Fruit fly (Drosophila melanogaster) whole organism, embryonic: ENCODE results near the gene ND-23.
A peak's percentile ranks its signal among the peaks of the same experiment; 100 is the strongest.

ENCODE experiments used
- Bdp1 ChIP-seq: fragments of 200-800 bp; sonication (Bioruptor generic); optimal IDR thresholded peaks from 3 replicates; lab custom pipeline; 2016; ENCODE audit warnings: missing biosample characterization, missing genetic modification characterization
- Bgb ChIP-seq: fragments of 200-800 bp; sonication (Bioruptor generic); IDR thresholded peaks from 2 replicates; pipeline ENCODE4 v1.3.6; 2022; ENCODE audit warnings: missing biosample characterization, missing genetic modification characterization; ENCODE audit not compliant: partially characterized antibody
- Blimp-1 ChIP-seq: fragments of 200-800 bp; sonication (Bioruptor generic); optimal IDR thresholded peaks from 3 replicates; lab custom pipeline; 2018; ENCODE audit warnings: missing biosample characterization, missing genetic modification characterization, mild to moderate bottlenecking, moderate library complexity, missing genetic modification reagents
- HLH54F ChIP-seq: fragments of 200-800 bp; sonication (Bioruptor generic); optimal IDR thresholded peaks from 3 replicates; lab custom pipeline; 2016; ENCODE audit warnings: missing biosample characterization, missing genetic modification characterization
- aop ChIP-seq: fragments of 200-800 bp; sonication (Bioruptor generic); IDR thresholded peaks from 2 replicates; pipeline ENCODE4 v1.3.6; 2022; ENCODE audit warnings: missing biosample characterization, missing genetic modification characterization
- ash1 ChIP-seq: fragments of 200-800 bp; sonication (Bioruptor generic); optimal IDR thresholded peaks from 2 replicates; lab custom pipeline; 2018; ENCODE audit warnings: missing biosample characterization, mild to moderate bottlenecking, missing genetic modification characterization
- crc ChIP-seq: fragments of 200-800 bp; sonication (Bioruptor generic); optimal IDR thresholded peaks from 2 replicates; lab custom pipeline; 2016; ENCODE audit warnings: missing biosample characterization, missing genetic modification characterization
- dan ChIP-seq: fragments of 200-800 bp; sonication (Bioruptor generic); IDR thresholded peaks from 2 replicates; pipeline ENCODE4 v1.3.6; 2022; ENCODE audit warnings: missing biosample characterization, missing genetic modification characterization
- fru ChIP-seq: fragments of >200 bp; optimal IDR thresholded peaks from 2 replicates; lab custom pipeline; 2017
- pnt ChIP-seq: fragments of 200-800 bp; sonication (Bioruptor generic); optimal IDR thresholded peaks from 3 replicates; lab custom pipeline; 2016; ENCODE audit warnings: missing biosample characterization, missing genetic modification characterization
- run ChIP-seq: fragments of 200-800 bp; sonication (Bioruptor generic); optimal IDR thresholded peaks from 3 replicates; lab custom pipeline; 2018; ENCODE audit warnings: missing biosample characterization, mild to moderate bottlenecking, missing genetic modification characterization
- trem ChIP-seq: fragments of 200-800 bp; optimal IDR thresholded peaks from 3 replicates; lab custom pipeline; 2019; ENCODE audit warnings: missing biosample characterization, mild to moderate bottlenecking, missing genetic modification characterization, moderate library complexity
- z ChIP-seq: fragments of 200-800 bp; sonication (Bioruptor generic); IDR thresholded peaks from 3 replicates; pipeline ENCODE4 v1.3.6; 2022; ENCODE audit warnings: missing biosample characterization, missing genetic modification characterization

ND-23 gene

DNA sequence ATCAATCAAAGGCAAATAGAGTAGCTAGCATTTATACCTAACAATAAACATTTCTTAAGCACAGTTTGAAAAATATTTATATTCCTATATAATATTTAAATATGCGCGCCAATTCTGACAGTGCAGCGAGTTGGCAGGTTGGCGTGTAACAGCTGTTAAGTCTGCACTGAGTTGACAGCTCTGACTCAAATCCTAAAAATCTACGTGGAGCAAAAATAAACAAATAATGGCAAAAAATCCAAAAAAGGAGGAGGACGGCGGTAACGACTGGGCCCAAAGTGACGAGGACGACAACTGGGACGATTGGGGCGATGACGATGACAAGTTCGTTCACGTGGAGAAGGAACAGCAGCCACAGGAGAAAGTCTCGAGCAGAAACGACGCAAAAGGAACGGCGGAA is 50.4 kb downstream of the ND-23 start, which contains the start of gene CG9590 (continued):
- no peak for TF ChIP-seq pnt (GFP tag; lab: Kevin White, UChicago)
- TF ChIP-seq ash1 (GFP tag; lab: Kevin White, UChicago): no peak
- TF ChIP-seq HLH54F (GFP tag; lab: Kevin White, UChicago): no peak
- TF ChIP-seq aop (GFP tag; lab: Robert Waterston, UW): no peak
- TF ChIP-seq fru (lab: Kevin White, UChicago): no peak
- TF ChIP-seq z (GFP tag; lab: Robert Waterston, UW): no peak
- no peak for TF ChIP-seq run (tag; lab: Kevin White, UChicago)
- TF ChIP-seq crc: no peak
- TF ChIP-seq dan (GFP tag; lab: Robert Waterston, UW): no peak
- TF ChIP-seq Bgb: no peak
- TF ChIP-seq trem: peak; percentile 99
- TF ChIP-seq Blimp-1 (GFP tag; lab: Kevin White, UChicago): no peak
- no peak for TF ChIP-seq Bdp1 (GFP tag; lab: Kevin White, UChicago)
